Fruit fly (Drosophila melanogaster) whole organism, larva: ENCODE data around the gene Cbs.

Experiments
- noc ChIP-seq: fragments of 200-800 bp; sonication (Bioruptor generic); optimal IDR thresholded peaks from 3 replicates; lab custom pipeline; 2019; ENCODE audit warnings: missing biosample characterization, mild to moderate bottlenecking, missing genetic modification characterization, moderate library complexity

Cbs gene

DNA sequence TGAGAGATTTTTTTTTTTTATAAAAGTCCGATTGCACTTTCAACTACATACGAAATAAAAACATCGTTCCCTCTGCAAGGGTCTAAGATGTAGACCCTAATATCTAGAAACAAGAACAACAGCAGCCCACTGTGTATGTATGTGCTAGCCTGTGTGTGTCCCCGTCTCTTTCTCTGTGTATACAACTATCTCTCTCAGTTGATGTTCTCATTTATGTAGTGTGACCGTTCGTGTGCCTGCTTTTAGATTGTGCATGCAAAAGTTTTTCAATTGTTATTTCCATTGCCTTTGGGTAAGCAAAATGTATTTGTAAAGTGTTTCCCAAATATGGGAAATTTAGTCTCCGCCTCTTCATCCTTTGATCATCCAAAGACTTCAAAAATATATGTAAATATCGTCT, 35.4 kb downstream of the Cbs start:
- TF ChIP-seq noc (tag; lab: Kevin White, UChicago): no peak

DNA sequence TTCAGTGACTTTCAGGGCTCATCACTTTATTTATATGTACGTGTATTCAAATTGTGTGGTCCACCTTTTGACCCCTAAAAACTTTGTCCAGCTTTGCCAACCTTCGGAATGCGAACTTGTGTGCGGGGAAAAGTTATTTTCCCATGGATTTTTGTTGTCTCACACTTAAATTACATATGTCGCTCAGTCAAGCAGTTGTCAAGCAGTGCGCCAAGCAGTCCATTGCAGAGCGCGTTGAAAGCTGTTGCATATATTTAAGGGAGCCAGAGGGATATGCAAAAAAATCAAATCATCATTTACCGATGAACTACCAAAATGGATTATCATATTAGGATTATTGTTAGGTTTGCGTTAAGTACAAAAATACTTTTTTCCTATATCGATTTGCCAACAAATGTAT, 38.3 kb downstream of the Cbs start:
- TF ChIP-seq noc (tag; lab: Kevin White, UChicago): no peak

- TF ChIP-seq noc (tag; lab: Kevin White, UChicago): no peak
Observed at dm6 chrX:21093544-21093943, 48.6 kb downstream of the Cbs start, which contains the start of gene stg1. Gene stg1 (plus strand): TSS chrX:21093844.
